Worm (Caenorhabditis elegans) whole organism, L1 larva: ENCODE results near the gene pros-1.
A peak's percentile ranks its signal among the peaks of the same experiment; 100 is the strongest.

Experiments
- F16B12.6 ChIP-seq: fragments of 150-350 bp; optimal IDR thresholded peaks from 2 replicates; lab custom pipeline; 2014; ENCODE audit warnings: missing biosample characterization, missing genetic modification characterization
- alr-1 ChIP-seq: fragments of 200-800 bp; sonication (Bioruptor generic); optimal IDR thresholded peaks from 2 replicates; lab custom pipeline; 2018; ENCODE audit warnings: borderline replicate concordance, mild to moderate bottlenecking, missing genetic modification characterization, missing compliant biosample characterization
- blmp-1 ChIP-seq: fragments of 150-350 bp; optimal IDR thresholded peaks from 2 replicates; lab custom pipeline; 2014; ENCODE audit warnings: missing biosample characterization, missing genetic modification characterization
- ceh-63 ChIP-seq: fragments of 200-800 bp; sonication (Bioruptor generic); optimal IDR thresholded peaks from 2 replicates; lab custom pipeline; 2018; ENCODE audit warnings: mild to moderate bottlenecking, missing genetic modification characterization, missing compliant biosample characterization
- ceh-82 ChIP-seq, 3 experiments: fragments of 150-350 bp in 1 of 3; sonication (generic microtip) in 2 of 3; optimal IDR thresholded peaks; 2 replicates each; lab custom pipeline; 2014 to 2017; ENCODE audit warnings: missing biosample characterization in 3 of 3, missing genetic modification characterization in 3 of 3
- ceh-88 ChIP-seq: fragments of 200-800 bp; sonication (Bioruptor generic); IDR thresholded peaks from 2 replicates; pipeline ENCODE4 v1.3.6; 2022; ENCODE audit warnings: missing genetic modification characterization, missing compliant biosample characterization
- dsc-1 ChIP-seq: sonication (generic microtip); optimal IDR thresholded peaks from 2 replicates; lab custom pipeline; 2016; ENCODE audit warnings: mild to moderate bottlenecking, missing genetic modification characterization, missing compliant biosample characterization
- efl-1 ChIP-seq, 4 experiments: fragments of 150-350 bp; optimal IDR thresholded peaks in 3 of 4; peaks in 1 of 4; 1 replicate in 1 of 4; 2 replicates in 3 of 4; lab custom pipeline; 2014; ENCODE audit warnings: missing biosample characterization in 2 of 4, missing genetic modification characterization in 2 of 4, missing genetic modification reagents in 2 of 4
- efl-3 ChIP-seq: fragments of 200-800 bp; sonication (Bioruptor generic); optimal IDR thresholded peaks from 2 replicates; lab custom pipeline; 2018; ENCODE audit warnings: mild to moderate bottlenecking, missing genetic modification characterization, missing compliant biosample characterization
- elt-2 ChIP-seq: sonication (generic microtip); optimal IDR thresholded peaks from 2 replicates; lab custom pipeline; 2016; ENCODE audit warnings: missing genetic modification characterization, mild to moderate bottlenecking, inconsistent platforms, missing compliant biosample characterization, missing genetic modification reagents
- elt-3 ChIP-seq, 6 experiments: fragments of 150-350 bp in 1 of 6; sonication (generic microtip); optimal IDR thresholded peaks; 2 replicates each; lab custom pipeline; 2017 to 2018; ENCODE audit warnings: missing biosample characterization in 6 of 6, missing genetic modification characterization in 6 of 6, inconsistent platforms in 1 of 6
- fkh-10 ChIP-seq: sonication (generic microtip); optimal IDR thresholded peaks from 2 replicates; lab custom pipeline; 2017; ENCODE audit warnings: missing biosample characterization, missing genetic modification reagents, missing genetic modification characterization
- isw-1 ChIP-seq: fragments of 200-800 bp; sonication (Bioruptor generic); IDR thresholded peaks from 2 replicates; pipeline ENCODE4 v1.3.6; 2022; ENCODE audit warnings: missing genetic modification characterization, missing compliant biosample characterization
- lin-13 ChIP-seq: fragments of 150-350 bp; optimal IDR thresholded peaks from 2 replicates; lab custom pipeline; 2014; ENCODE audit warnings: missing biosample characterization, missing genetic modification reagents, missing genetic modification characterization
- lin-15B ChIP-seq: fragments of 150-350 bp; sonication (generic microtip); optimal IDR thresholded peaks from 3 replicates; lab custom pipeline; 2014; ENCODE audit warnings: missing biosample characterization, missing genetic modification characterization
- lin-35 ChIP-seq, 2 experiments: fragments of 150-350 bp; optimal IDR thresholded peaks; 2 replicates each; lab custom pipeline; 2014; ENCODE audit warnings: missing biosample characterization in 2 of 2, missing genetic modification characterization in 2 of 2, missing genetic modification reagents in 2 of 2
- lir-3 ChIP-seq: sonication (generic microtip); optimal IDR thresholded peaks from 2 replicates; lab custom pipeline; 2016; ENCODE audit warnings: mild to moderate bottlenecking, missing genetic modification characterization, moderate library complexity, missing compliant biosample characterization; ENCODE audit not compliant: poor library complexity
- lsy-2 ChIP-seq, 2 experiments: fragments of 150-350 bp; optimal IDR thresholded peaks; 2 replicates each; lab custom pipeline; 2014; ENCODE audit warnings: missing biosample characterization in 2 of 2, missing genetic modification characterization in 2 of 2
- mep-1 ChIP-seq: fragments of 150-350 bp; optimal IDR thresholded peaks from 2 replicates; lab custom pipeline; 2014; ENCODE audit warnings: missing biosample characterization, missing genetic modification characterization
- nhr-84 ChIP-seq: sonication (generic microtip); optimal IDR thresholded peaks from 2 replicates; lab custom pipeline; 2017; ENCODE audit warnings: missing biosample characterization, missing genetic modification characterization
- nhr-85 ChIP-seq: sonication (generic microtip); peaks from one replicate; lab custom pipeline; 2016; ENCODE audit warnings: missing genetic modification characterization, inconsistent platforms, missing compliant biosample characterization
- pax-3 ChIP-seq: fragments of 200-800 bp; sonication (Bioruptor generic); optimal IDR thresholded peaks from 2 replicates; lab custom pipeline; 2018; ENCODE audit warnings: mild to moderate bottlenecking, missing genetic modification characterization, moderate library complexity, missing compliant biosample characterization
- pqm-1 ChIP-seq: sonication (generic microtip); optimal IDR thresholded peaks from 3 replicates; lab custom pipeline; 2017; ENCODE audit warnings: missing biosample characterization, missing genetic modification characterization
- snpc-4 ChIP-seq: fragments of 150-350 bp; optimal IDR thresholded peaks from 2 replicates; lab custom pipeline; 2014; ENCODE audit warnings: missing biosample characterization, missing genetic modification characterization
- snu-23 ChIP-seq: sonication (generic microtip); optimal IDR thresholded peaks from 2 replicates; lab custom pipeline; 2016; ENCODE audit warnings: missing genetic modification characterization, missing compliant biosample characterization
- sox-4 ChIP-seq: sonication (generic microtip); optimal IDR thresholded peaks from 2 replicates; lab custom pipeline; 2016; ENCODE audit warnings: missing genetic modification characterization, missing compliant biosample characterization
- sptf-1 ChIP-seq: fragments of 150-350 bp; optimal IDR thresholded peaks from 2 replicates; lab custom pipeline; 2014; ENCODE audit warnings: missing biosample characterization, missing genetic modification characterization
- tlp-1 ChIP-seq: fragments of 150-350 bp; optimal IDR thresholded peaks from 2 replicates; lab custom pipeline; 2014; ENCODE audit warnings: missing biosample characterization, missing genetic modification characterization
- unc-86 ChIP-seq: sonication (generic microtip); optimal IDR thresholded peaks from 2 replicates; lab custom pipeline; 2016; ENCODE audit warnings: missing genetic modification characterization, missing compliant biosample characterization
- vab-15 ChIP-seq: sonication (generic microtip); optimal IDR thresholded peaks from 2 replicates; lab custom pipeline; 2017; ENCODE audit warnings: missing genotype, mild to moderate bottlenecking, missing genetic modification characterization, missing compliant biosample characterization
- xbp-1 ChIP-seq: sonication (generic microtip); optimal IDR thresholded peaks from 2 replicates; lab custom pipeline; 2016; ENCODE audit warnings: missing genetic modification characterization, missing compliant biosample characterization
- zag-1 ChIP-seq: fragments of 150-350 bp; optimal IDR thresholded peaks from 2 replicates; lab custom pipeline; 2014; ENCODE audit warnings: missing biosample characterization, missing genetic modification characterization
- ztf-11 ChIP-seq, 2 experiments: sonication (generic microtip); optimal IDR thresholded peaks; 2 replicates each; lab custom pipeline; 2016 to 2017; ENCODE audit warnings: missing genetic modification characterization in 2 of 2, missing biosample characterization in 1 of 2, missing compliant biosample characterization in 1 of 2

Gene pros-1

ce11 chrIII:8047412-8047811, 19.7 kb upstream of the pros-1 start, which contains the start of gene K12H4.2:
TSS of gene K12H4.2 (plus strand) at chrIII:8047712.
- TF ChIP-seq efl-1 (optimal IDR thresholded peaks at IDR 0.05; lab: Kevin White, UChicago) (no peak), efl-1 (GFP tag; optimal IDR thresholded peaks at IDR 0.05 in 1 of 2; lab: Kevin White, UChicago) (peak in 1 of 2 experiments; percentile 12), unc-86 (tag; lab: Kevin White, UChicago) (no peak), dsc-1 (tag; lab: Kevin White, UChicago) (no peak)

ce11 chrIII:8050944-8051343, 16.1 kb upstream of the pros-1 start, which contains the start of gene K12H4.7:
TSS of gene K12H4.7 (minus strand) at chrIII:8051081.
- TF ChIP-seq elt-2 (peak; percentile 74), efl-1 (optimal IDR thresholded peaks at IDR 0.05; lab: Kevin White, UChicago) (no peak), efl-1 (GFP tag; optimal IDR thresholded peaks at IDR 0.05 in 1 of 2; lab: Kevin White, UChicago) (peak in 1 of 2 experiments; percentile 61), ceh-82 (tag; optimal IDR thresholded peaks at IDR 0.05; lab: Kevin White, UChicago) (no peak), F16B12.6 (tag; lab: Kevin White, UChicago) (no peak), tlp-1 (tag; lab: Kevin White, UChicago) (peak; percentile 51), lin-35 (GFP tag; optimal IDR thresholded peaks at IDR 0.05; lab: Kevin White, UChicago) (no peak), pqm-1 (tag; lab: Kevin White, UChicago) (peak; percentile 74), sox-4 (no peak), dsc-1 (tag; lab: Kevin White, UChicago) (no peak), unc-86 (tag; lab: Kevin White, UChicago) (no peak)

- TF ChIP-seq snpc-4 (tag; lab: Kevin White, UChicago): no peak
- no peak for TF ChIP-seq vab-15 (tag; lab: Kevin White, UChicago)
Measured at ce11 chrIII:8051838-8052237, 15.3 kb upstream of the pros-1 start.

ce11 chrIII:8061114-8061513, 6.0 kb upstream of the pros-1 start:
- TF ChIP-seq sptf-1 (tag; lab: Kevin White, UChicago) (no peak), lsy-2 (tag; optimal IDR thresholded peaks at IDR 0.05; lab: Kevin White, UChicago) (peak in 1 of 2 experiments; percentile 16), blmp-1 (peak; percentile 8), sox-4 (no peak)

- TF ChIP-seq mep-1 (no peak), nhr-85 (tag; lab: Kevin White, UChicago) (no peak), F16B12.6 (tag; lab: Kevin White, UChicago) (no peak), ceh-88 (GFP tag; lab: Robert Waterston, UW) (no peak), alr-1 (tag; lab: Kevin White, UChicago) (no peak), ztf-11 (tag; optimal IDR thresholded peaks at IDR 0.05; lab: Kevin White, UChicago) (no peak), vab-15 (tag; lab: Kevin White, UChicago) (no peak), efl-3 (GFP tag; lab: Kevin White, UChicago) (no peak), lsy-2 (tag; optimal IDR thresholded peaks at IDR 0.05; lab: Kevin White, UChicago) (no peak), lin-15B (tag; lab: Kevin White, UChicago) (no peak), lir-3 (tag; lab: Kevin White, UChicago) (no peak), pqm-1 (tag; lab: Kevin White, UChicago) (no peak), elt-2 (no peak), xbp-1 (tag; lab: Kevin White, UChicago) (no peak), zag-1 (no peak), elt-3 (tag; optimal IDR thresholded peaks at IDR 0.05; lab: Kevin White, UChicago) (no peak)
Measured at ce11 chrIII:8063659-8064058, 3.4 kb upstream of the pros-1 start.

- TF ChIP-seq efl-1 (optimal IDR thresholded peaks at IDR 0.05; lab: Kevin White, UChicago) (no peak), efl-1 (GFP tag; optimal IDR thresholded peaks at IDR 0.05 in 1 of 2; lab: Kevin White, UChicago) (no peak), ceh-63 (GFP tag; lab: Kevin White, UChicago) (no peak), blmp-1 (peak; percentile 65), nhr-84 (tag; lab: Kevin White, UChicago) (no peak), fkh-10 (GFP tag; lab: Kevin White, UChicago) (no peak), isw-1 (GFP tag; lab: Robert Waterston, UW) (no peak), lsy-2 (tag; optimal IDR thresholded peaks at IDR 0.05; lab: Kevin White, UChicago) (peak in 1 of 2 experiments; percentile 50), snu-23 (GFP tag; lab: Kevin White, UChicago) (peak; percentile 17), lin-13 (GFP tag; lab: Kevin White, UChicago) (no peak), pax-3 (no peak)
Measured at ce11 chrIII:8065101-8065500, 2.0 kb upstream of the pros-1 start.
